Fruit fly (Drosophila melanogaster) whole organism, embryonic: ENCODE measurements around the gene wtrw.

ENCODE experiments used
- BtbVII ChIP-seq: fragments of 200-800 bp; sonication (Bioruptor generic); optimal IDR thresholded peaks from 3 replicates; lab custom pipeline; 2017; ENCODE audit warnings: missing biosample characterization, mild to moderate bottlenecking, missing genetic modification characterization
- CG2875 ChIP-seq: fragments of 200-800 bp; sonication (Bioruptor generic); optimal IDR thresholded peaks from 2 replicates; lab custom pipeline; 2017; ENCODE audit warnings: missing biosample characterization, mild to moderate bottlenecking, missing genetic modification characterization, missing genetic modification reagents
- Dref ChIP-seq: fragments of 200-800 bp; sonication (Bioruptor generic); IDR thresholded peaks from 2 replicates; pipeline ENCODE4 v1.3.6; 2022; ENCODE audit warnings: missing biosample characterization, missing genetic modification characterization
- Oaz ChIP-seq: fragments of 200-800 bp; sonication (Bioruptor generic); IDR thresholded peaks from 2 replicates; pipeline ENCODE4 v1.3.6; 2022; ENCODE audit warnings: missing biosample characterization, missing genetic modification characterization
- PHDP ChIP-seq: fragments of 200-800 bp; sonication (Bioruptor generic); optimal IDR thresholded peaks from 3 replicates; lab custom pipeline; 2018; ENCODE audit warnings: missing biosample characterization, mild to moderate bottlenecking, missing genetic modification characterization, moderate library complexity
- Sox102F ChIP-seq: fragments of 200-800 bp; sonication (Bioruptor generic); optimal IDR thresholded peaks from 2 replicates; lab custom pipeline; 2018; ENCODE audit warnings: missing biosample characterization, mild to moderate bottlenecking, missing genetic modification characterization, moderate library complexity
- bigmax ChIP-seq: fragments of 200-800 bp; sonication (Bioruptor generic); optimal IDR thresholded peaks from 2 replicates; lab custom pipeline; 2018; ENCODE audit warnings: missing biosample characterization, mild to moderate bottlenecking, missing genetic modification characterization
- disco-r ChIP-seq: fragments of 200-800 bp; sonication (Bioruptor generic); optimal IDR thresholded peaks from 2 replicates; lab custom pipeline; 2016; ENCODE audit warnings: missing biosample characterization, missing genetic modification characterization
- esg ChIP-seq: fragments of 200-800 bp; sonication (Bioruptor generic); conservative IDR thresholded peaks from 2 replicates; pipeline ENCODE4 v1.3.6; 2022; ENCODE audit warnings: missing biosample characterization, missing genetic modification characterization
- phol ChIP-seq: fragments of 200-800 bp; sonication (Bioruptor generic); optimal IDR thresholded peaks from 3 replicates; lab custom pipeline; 2018; ENCODE audit warnings: missing biosample characterization, mild to moderate bottlenecking, missing genetic modification characterization, moderate library complexity
- sc ChIP-seq, 3 experiments: fragments of >200 bp in 2 of 3; fragments of 200-800 bp in 1 of 3; sonication (Bioruptor generic) in 1 of 3; optimal IDR thresholded peaks; 2 replicates in 2 of 3; 3 replicates in 1 of 3; lab custom pipeline; 2017; ENCODE audit warnings: mild to moderate bottlenecking in 1 of 3, missing biosample characterization in 1 of 3, missing genetic modification characterization in 1 of 3, missing genetic modification reagents in 1 of 3

DNA sequence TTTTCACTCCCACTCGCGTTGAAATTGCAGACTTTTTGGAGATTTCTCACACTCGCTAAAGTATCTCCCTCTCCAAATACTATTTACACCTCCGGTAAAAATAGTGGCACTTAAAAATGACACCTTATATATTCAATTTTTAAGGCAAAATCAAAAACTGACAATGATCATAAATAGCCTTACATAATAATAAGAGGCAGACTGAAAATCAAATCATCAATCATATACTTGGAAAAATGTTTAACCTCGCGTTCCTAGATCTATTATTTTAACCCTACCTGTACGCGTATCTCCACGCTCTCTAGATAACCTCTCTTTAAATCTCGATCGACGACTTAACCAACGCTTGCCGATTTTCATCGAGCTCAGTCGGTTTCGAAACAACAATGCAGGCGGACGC, 4.3 kb downstream of the wtrw start:
- no peak for TF ChIP-seq bigmax (GFP tag; lab: Kevin White, UChicago)
- TF ChIP-seq esg (GFP tag; lab: Robert Waterston, UW) = peak; percentile 52
- TF ChIP-seq Dref = no peak
- TF ChIP-seq disco-r (GFP tag; lab: Kevin White, UChicago) = no peak
- TF ChIP-seq Sox102F (GFP tag; lab: Kevin White, UChicago) = no peak
- peak; percentile 39 for TF ChIP-seq phol (tag; lab: Kevin White, UChicago)
- no peak for TF ChIP-seq sc (optimal IDR thresholded peaks at IDR 0.05; lab: Kevin White, UChicago)
- TF ChIP-seq sc (GFP tag; optimal IDR thresholded peaks at IDR 0.05; lab: Kevin White, UChicago) = no peak
- peak; percentile 62; the same call in 1 of the 2 replicates for TF ChIP-seq Oaz (GFP tag; lab: Robert Waterston, UW)
- peak; percentile 62 for TF ChIP-seq BtbVII (GFP tag; lab: Kevin White, UChicago)
- TF ChIP-seq CG2875 (GFP tag; lab: Kevin White, UChicago) = no peak
- no peak for TF ChIP-seq PHDP
